Worm (Caenorhabditis elegans) whole organism, L1 larva: ENCODE measurements around the gene T01E8.8.

Source experiments
- alr-1 ChIP-seq: fragments of 200-800 bp; sonication (Bioruptor generic); optimal IDR thresholded peaks from 2 replicates; lab custom pipeline; 2018; ENCODE audit warnings: borderline replicate concordance, mild to moderate bottlenecking, missing genetic modification characterization, missing compliant biosample characterization
- ama-1 ChIP-seq: fragments of 150-350 bp; optimal IDR thresholded peaks from 2 replicates; lab custom pipeline; 2014
- ceh-82 ChIP-seq, 3 experiments: fragments of 150-350 bp in 1 of 3; sonication (generic microtip) in 2 of 3; optimal IDR thresholded peaks; 2 replicates each; lab custom pipeline; 2014 to 2017; ENCODE audit warnings: missing biosample characterization in 3 of 3, missing genetic modification characterization in 3 of 3
- fkh-8 ChIP-seq: sonication (generic microtip); optimal IDR thresholded peaks from 2 replicates; lab custom pipeline; 2016; ENCODE audit warnings: mild to moderate bottlenecking, missing genetic modification characterization, missing compliant biosample characterization
- lin-39 ChIP-seq: fragments of 150-350 bp; optimal IDR thresholded peaks from 2 replicates; lab custom pipeline; 2014; ENCODE audit warnings: missing biosample characterization, missing genetic modification reagents, missing genetic modification characterization
- nhr-11 ChIP-seq: fragments of 150-350 bp; optimal IDR thresholded peaks from 2 replicates; lab custom pipeline; 2014; ENCODE audit warnings: missing biosample characterization, missing genetic modification characterization
- nhr-12 ChIP-seq: sonication (generic microtip); optimal IDR thresholded peaks from 2 replicates; lab custom pipeline; 2017; ENCODE audit warnings: missing biosample characterization, missing genetic modification characterization
- nhr-237 ChIP-seq: fragments of 150-350 bp; optimal IDR thresholded peaks from 2 replicates; lab custom pipeline; 2014; ENCODE audit warnings: missing biosample characterization, missing genetic modification characterization
- nhr-85 ChIP-seq: sonication (generic microtip); peaks from one replicate; lab custom pipeline; 2016; ENCODE audit warnings: missing genetic modification characterization, inconsistent platforms, missing compliant biosample characterization
- pqm-1 ChIP-seq: sonication (generic microtip); optimal IDR thresholded peaks from 3 replicates; lab custom pipeline; 2017; ENCODE audit warnings: missing biosample characterization, missing genetic modification characterization
- snu-23 ChIP-seq: sonication (generic microtip); optimal IDR thresholded peaks from 2 replicates; lab custom pipeline; 2016; ENCODE audit warnings: missing genetic modification characterization, missing compliant biosample characterization

DNA sequence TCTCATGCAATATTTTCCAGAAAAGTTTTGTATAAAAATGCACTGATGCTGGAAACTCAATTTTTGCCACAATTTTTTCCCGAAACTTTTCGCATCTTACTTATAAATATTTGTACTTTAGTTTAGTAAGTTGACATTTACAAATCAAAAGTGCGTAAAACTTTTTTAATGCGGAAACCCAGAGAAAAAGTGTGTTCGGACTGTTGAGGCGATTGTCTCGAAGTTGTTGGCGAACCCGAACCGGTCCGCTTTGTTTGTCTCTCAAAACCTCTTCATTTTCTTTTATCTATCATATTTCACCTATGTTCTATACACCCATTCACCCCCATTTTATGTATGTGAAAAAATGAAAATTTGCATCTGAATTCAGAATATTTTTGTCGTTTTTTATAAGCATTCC is 10.4 kb upstream of the T01E8.8 start:
- TF ChIP-seq nhr-11 (tag; lab: Kevin White, UChicago) (no peak), ama-1 (lab: Kevin White, UChicago) (no peak), nhr-12 (no peak), alr-1 (tag; lab: Kevin White, UChicago) (no peak), pqm-1 (tag; lab: Kevin White, UChicago) (no peak), nhr-237 (tag; lab: Kevin White, UChicago) (no peak), fkh-8 (tag; lab: Kevin White, UChicago) (no peak), nhr-85 (tag; lab: Kevin White, UChicago) (no peak), lin-39 (tag; lab: Kevin White, UChicago) (no peak), snu-23 (GFP tag; lab: Kevin White, UChicago) (no peak), ceh-82 (tag; optimal IDR thresholded peaks at IDR 0.05; lab: Kevin White, UChicago) (no peak)
